Fruit fly (Drosophila melanogaster) whole organism, embryonic: Measurements from ENCODE around the gene CG3349.

Source experiments
- Abd-B ChIP-seq: fragments of 200-800 bp; sonication (Bioruptor generic); optimal IDR thresholded peaks from 2 replicates; lab custom pipeline; 2018; ENCODE audit warnings: missing biosample characterization, mild to moderate bottlenecking, missing genetic modification characterization, moderate library complexity
- Adf1 ChIP-seq: fragments of 200-800 bp; sonication (Bioruptor generic); IDR thresholded peaks from 2 replicates; pipeline ENCODE4 v1.3.6; 2022; ENCODE audit warnings: missing biosample characterization, missing genetic modification characterization
- Aef1 ChIP-seq: fragments of 200-800 bp; sonication (Bioruptor generic); IDR thresholded peaks from 3 replicates; pipeline ENCODE4 v1.3.6; 2022; ENCODE audit warnings: missing biosample characterization, missing genetic modification characterization
- Asciz ChIP-seq: fragments of 200-800 bp; sonication (Bioruptor generic); optimal IDR thresholded peaks from 2 replicates; lab custom pipeline; 2017; ENCODE audit warnings: missing biosample characterization, mild to moderate bottlenecking, missing genetic modification characterization, missing genetic modification reagents
- Atf6 ChIP-seq: fragments of 200-800 bp; sonication (Bioruptor generic); IDR thresholded peaks from 2 replicates; pipeline ENCODE4 v1.3.6; 2022; ENCODE audit warnings: missing biosample characterization, missing genetic modification characterization
- CG10431 ChIP-seq: fragments of 200-800 bp; sonication (Bioruptor generic); optimal IDR thresholded peaks from 3 replicates; lab custom pipeline; 2018; ENCODE audit warnings: missing biosample characterization, mild to moderate bottlenecking, missing genetic modification characterization
- CG10462 ChIP-seq: fragments of 200-800 bp; sonication (Bioruptor generic); optimal IDR thresholded peaks from 2 replicates; lab custom pipeline; 2016; ENCODE audit warnings: missing biosample characterization, missing genetic modification characterization
- CG11696 ChIP-seq: fragments of 200-800 bp; sonication (Bioruptor generic); IDR thresholded peaks from 2 replicates; pipeline ENCODE4 v1.3.6; 2022; ENCODE audit warnings: missing biosample characterization, missing genetic modification characterization
- CG17361 ChIP-seq: fragments of 200-800 bp; sonication (Bioruptor generic); IDR thresholded peaks from 3 replicates; pipeline ENCODE4 v1.3.6; 2022; ENCODE audit warnings: missing biosample characterization, missing genetic modification characterization
- CG18262 ChIP-seq: fragments of 200-800 bp; optimal IDR thresholded peaks from 3 replicates; lab custom pipeline; 2019; ENCODE audit warnings: missing biosample characterization, mild to moderate bottlenecking, missing genetic modification characterization, moderate library complexity
- CG18764 ChIP-seq: fragments of 200-800 bp; sonication (Bioruptor generic); optimal IDR thresholded peaks from 3 replicates; lab custom pipeline; 2016; ENCODE audit warnings: missing biosample characterization, missing genetic modification characterization
- CG4404 ChIP-seq: fragments of 200-800 bp; sonication (Bioruptor generic); IDR thresholded peaks from 2 replicates; pipeline ENCODE4 v1.3.6; 2022; ENCODE audit warnings: missing biosample characterization, missing genetic modification characterization
- CG4617 ChIP-seq: fragments of 200-800 bp; sonication (Bioruptor generic); optimal IDR thresholded peaks from 3 replicates; lab custom pipeline; 2016; ENCODE audit warnings: missing biosample characterization, missing genetic modification characterization, borderline replicate concordance
- CG4730 ChIP-seq: fragments of 200-800 bp; sonication (Bioruptor generic); IDR thresholded peaks from 2 replicates; pipeline ENCODE4 v1.3.6; 2022; ENCODE audit warnings: missing biosample characterization, missing genetic modification characterization
- CG5180 ChIP-seq: fragments of 200-800 bp; sonication (Bioruptor generic); optimal IDR thresholded peaks from 3 replicates; lab custom pipeline; 2017; ENCODE audit warnings: missing biosample characterization, missing genetic modification characterization, mild to moderate bottlenecking, moderate library complexity, missing genetic modification reagents
- CG7556 ChIP-seq: fragments of 200-800 bp; sonication (Bioruptor generic); optimal IDR thresholded peaks from 2 replicates; lab custom pipeline; 2017; ENCODE audit warnings: missing biosample characterization, mild to moderate bottlenecking, missing genetic modification characterization
- E2f2 ChIP-seq: fragments of 200-800 bp; sonication (Bioruptor generic); IDR thresholded peaks from 2 replicates; pipeline ENCODE4 v1.3.6; 2022; ENCODE audit warnings: missing biosample characterization, missing genetic modification characterization
- Eip74EF ChIP-seq, 2 experiments: fragments of 200-800 bp in 1 of 2; fragments of >200 bp in 1 of 2; sonication (Bioruptor generic) in 1 of 2; optimal IDR thresholded peaks; 2 replicates each; lab custom pipeline; 2017 to 2019; ENCODE audit warnings: missing biosample characterization in 2 of 2, missing genetic modification characterization in 2 of 2, mild to moderate bottlenecking in 1 of 2, moderate library complexity in 1 of 2
- Nf-YB ChIP-seq: fragments of 200-800 bp; sonication (Bioruptor generic); optimal IDR thresholded peaks from 3 replicates; lab custom pipeline; 2019; ENCODE audit warnings: missing biosample characterization, mild to moderate bottlenecking, missing genetic modification characterization, moderate library complexity
- Scr ChIP-seq: fragments of 200-800 bp; sonication (Bioruptor generic); IDR thresholded peaks from 2 replicates; pipeline ENCODE4 v1.3.6; 2022; ENCODE audit warnings: missing biosample characterization, missing genetic modification characterization; ENCODE audit not compliant: partially characterized antibody
- Sry-β ChIP-seq: fragments of 200-800 bp; sonication (Bioruptor generic); optimal IDR thresholded peaks from 2 replicates; lab custom pipeline; 2018; ENCODE audit warnings: missing biosample characterization, mild to moderate bottlenecking, missing genetic modification characterization, moderate library complexity
- Xbp1 ChIP-seq: fragments of 200-800 bp; sonication (Bioruptor generic); optimal IDR thresholded peaks from 3 replicates; lab custom pipeline; 2016; ENCODE audit warnings: missing biosample characterization, mild to moderate bottlenecking, missing genetic modification characterization
- YL-1 ChIP-seq: fragments of 200-800 bp; sonication (Bioruptor generic); optimal IDR thresholded peaks from 3 replicates; lab custom pipeline; 2017; ENCODE audit warnings: missing biosample characterization, mild to moderate bottlenecking, missing genetic modification characterization
- al ChIP-seq: fragments of 200-800 bp; sonication (Bioruptor generic); IDR thresholded peaks from 2 replicates; pipeline ENCODE4 v1.3.6; 2022; ENCODE audit warnings: missing biosample characterization, missing genetic modification characterization
- bcd ChIP-seq: fragments of 200-800 bp; sonication (Bioruptor generic); optimal IDR thresholded peaks from 2 replicates; lab custom pipeline; 2017; ENCODE audit warnings: missing biosample characterization, mild to moderate bottlenecking, missing genetic modification characterization
- chif ChIP-seq, 2 experiments: fragments of 200-800 bp; sonication (Bioruptor generic); optimal IDR thresholded peaks; 3 replicates each; lab custom pipeline; 2016; ENCODE audit warnings: missing biosample characterization in 2 of 2, missing genetic modification characterization in 2 of 2
- chm ChIP-seq: fragments of 200-800 bp; sonication (Bioruptor generic); IDR thresholded peaks from 2 replicates; pipeline ENCODE4 v1.3.6; 2022; ENCODE audit warnings: missing biosample characterization, missing genetic modification characterization
- da ChIP-seq: fragments of 200-800 bp; sonication (Bioruptor generic); optimal IDR thresholded peaks from 2 replicates; lab custom pipeline; 2016; ENCODE audit warnings: missing biosample characterization, missing genetic modification characterization
- dan ChIP-seq: fragments of 200-800 bp; sonication (Bioruptor generic); IDR thresholded peaks from 2 replicates; pipeline ENCODE4 v1.3.6; 2022; ENCODE audit warnings: missing biosample characterization, missing genetic modification characterization
- danr ChIP-seq: fragments of 200-800 bp; sonication (Bioruptor generic); IDR thresholded peaks from 2 replicates; pipeline ENCODE4 v1.3.6; 2022; ENCODE audit warnings: missing biosample characterization, missing genetic modification characterization
- disco-r ChIP-seq: fragments of 200-800 bp; sonication (Bioruptor generic); optimal IDR thresholded peaks from 2 replicates; lab custom pipeline; 2016; ENCODE audit warnings: missing biosample characterization, missing genetic modification characterization
- dmrt99B ChIP-seq: fragments of 200-800 bp; sonication (Bioruptor generic); optimal IDR thresholded peaks from 2 replicates; lab custom pipeline; 2018; ENCODE audit warnings: missing biosample characterization, mild to moderate bottlenecking, missing genetic modification characterization, moderate library complexity
- ftz-f1 ChIP-seq: fragments of 200-800 bp; sonication (Bioruptor generic); optimal IDR thresholded peaks from 2 replicates; lab custom pipeline; 2016; ENCODE audit warnings: missing biosample characterization, missing genetic modification characterization
- fu2 ChIP-seq: fragments of 200-800 bp; sonication (Bioruptor generic); optimal IDR thresholded peaks from 2 replicates; lab custom pipeline; 2016; ENCODE audit warnings: missing biosample characterization, missing genetic modification characterization
- gcm2 ChIP-seq: fragments of 200-800 bp; sonication (Bioruptor generic); optimal IDR thresholded peaks from 2 replicates; lab custom pipeline; 2016; ENCODE audit warnings: missing biosample characterization, missing genetic modification characterization
- gsb ChIP-seq: fragments of 200-800 bp; sonication (Bioruptor generic); IDR thresholded peaks from 2 replicates; pipeline ENCODE4 v1.3.6; 2022; ENCODE audit warnings: missing biosample characterization, missing genetic modification characterization
- hbn ChIP-seq: fragments of 200-800 bp; sonication (Bioruptor generic); IDR thresholded peaks from 2 replicates; pipeline ENCODE4 v1.3.6; 2022; ENCODE audit warnings: missing biosample characterization, missing genetic modification characterization; ENCODE audit not compliant: partially characterized antibody
- insv ChIP-seq, 2 experiments: fragments of 200-800 bp; sonication (Bioruptor generic); optimal IDR thresholded peaks; 3 replicates each; lab custom pipeline; 2016 to 2018; ENCODE audit warnings: missing biosample characterization in 2 of 2, missing genetic modification characterization in 2 of 2
- ken ChIP-seq: fragments of 200-800 bp; sonication (Bioruptor generic); IDR thresholded peaks from 3 replicates; pipeline ENCODE4 v1.3.6; 2022; ENCODE audit warnings: missing biosample characterization, missing genetic modification characterization
- lab ChIP-seq: fragments of 200-800 bp; sonication (Bioruptor generic); optimal IDR thresholded peaks from 3 replicates; lab custom pipeline; 2017; ENCODE audit warnings: missing biosample characterization, missing genetic modification characterization, mild to moderate bottlenecking, moderate library complexity, missing genetic modification reagents
- lmd ChIP-seq: fragments of 200-800 bp; sonication (Bioruptor generic); IDR thresholded peaks from 2 replicates; pipeline ENCODE4 v1.3.6; 2022; ENCODE audit warnings: missing biosample characterization, missing genetic modification characterization
- lov ChIP-seq, 2 experiments: fragments of 200-800 bp in 1 of 2; fragments of >200 bp in 1 of 2; sonication (Bioruptor generic) in 1 of 2; IDR thresholded peaks in 1 of 2; optimal IDR thresholded peaks in 1 of 2; 2 replicates in 1 of 2; 3 replicates in 1 of 2; pipeline versions ENCODE4 v1.3.6 to Lab custom; 2017 to 2022; ENCODE audit warnings: missing biosample characterization in 1 of 2, missing genetic modification characterization in 1 of 2
- maf-S ChIP-seq: fragments of 200-800 bp; sonication (Bioruptor generic); optimal IDR thresholded peaks from 2 replicates; lab custom pipeline; 2016; ENCODE audit warnings: missing biosample characterization, missing genetic modification characterization
- p53 ChIP-seq: fragments of 200-800 bp; sonication (Bioruptor generic); optimal IDR thresholded peaks from 2 replicates; lab custom pipeline; 2016; ENCODE audit warnings: missing biosample characterization, missing genetic modification characterization
- pb ChIP-seq: fragments of 200-800 bp; sonication (Bioruptor generic); optimal IDR thresholded peaks from 3 replicates; lab custom pipeline; 2016; ENCODE audit warnings: missing biosample characterization, missing genetic modification characterization
- salm ChIP-seq: fragments of 200-800 bp; sonication (Bioruptor generic); optimal IDR thresholded peaks from 2 replicates; lab custom pipeline; 2018; ENCODE audit warnings: missing biosample characterization, mild to moderate bottlenecking, missing genetic modification characterization
- sim ChIP-seq: fragments of 200-800 bp; sonication (Bioruptor generic); IDR thresholded peaks from 2 replicates; pipeline ENCODE4 v1.3.6; 2022; ENCODE audit warnings: missing biosample characterization, missing genetic modification characterization
- so ChIP-seq: fragments of 200-800 bp; sonication (Bioruptor generic); IDR thresholded peaks from 3 replicates; pipeline ENCODE4 v1.3.6; 2022; ENCODE audit warnings: missing biosample characterization, missing genetic modification characterization
- trem ChIP-seq: fragments of 200-800 bp; optimal IDR thresholded peaks from 3 replicates; lab custom pipeline; 2019; ENCODE audit warnings: missing biosample characterization, mild to moderate bottlenecking, missing genetic modification characterization, moderate library complexity
- tx ChIP-seq: fragments of 200-800 bp; sonication (Bioruptor generic); optimal IDR thresholded peaks from 2 replicates; lab custom pipeline; 2016; ENCODE audit warnings: missing biosample characterization, missing genetic modification characterization
- zf30C ChIP-seq: fragments of 200-800 bp; sonication (Bioruptor generic); optimal IDR thresholded peaks from 3 replicates; lab custom pipeline; 2018; ENCODE audit warnings: missing biosample characterization, mild to moderate bottlenecking, missing genetic modification characterization

Gene CG3349

dm6 chr3L:14982675-14983084, 3.3 kb downstream of the CG3349 start, which contains the start of gene CG5114:
CG5114 (plus strand) TSS chr3L:14982835.
- TF ChIP-seq Scr (GFP tag; lab: Robert Waterston, UW) (peak; percentile 88), Sry-β (GFP tag; lab: Kevin White, UChicago) (no peak), al (GFP tag; lab: Robert Waterston, UW) (peak; percentile 17; the same call in 1 of the 2 replicates), chm (GFP tag; lab: Robert Waterston, UW) (no peak), zf30C (GFP tag; lab: Kevin White, UChicago) (peak; percentile 24), CG11696 (GFP tag; lab: Robert Waterston, UW) (no peak), lmd (GFP tag; lab: Robert Waterston, UW) (peak; percentile 22; the same call in 1 of the 2 replicates), Atf6 (0 out of 2 replicates have a peak, but pooled peaks have one; percentile 26), CG18764 (no peak), pb (GFP tag; lab: Kevin White, UChicago) (no peak), CG10462 (no peak), Asciz (no peak), CG7556 (GFP tag; lab: Kevin White, UChicago) (peak; percentile 6), so (no peak), trem (tag; lab: Kevin White, UChicago) (peak; percentile 86), Adf1 (no peak), Nf-YB (GFP tag; lab: Kevin White, UChicago) (no peak), Aef1 (GFP tag; lab: Robert Waterston, UW) (no peak), chif (GFP tag; optimal IDR thresholded peaks at IDR 0.05; lab: Kevin White, UChicago) (peak; percentile 25 to 51), CG5180 (GFP tag; lab: Kevin White, UChicago) (no peak), lab (GFP tag; lab: Kevin White, UChicago) (peak; percentile 65), gcm2 (GFP tag; lab: Kevin White, UChicago) (peak; percentile 34), dan (GFP tag; lab: Robert Waterston, UW) (no peak), p53 (GFP tag; lab: Kevin White, UChicago) (peak; percentile 56), ftz-f1 (peak; percentile 46), Abd-B (GFP tag; lab: Kevin White, UChicago) (peak; percentile 46), danr (GFP tag; lab: Robert Waterston, UW) (no peak), da (GFP tag; lab: Kevin White, UChicago) (no peak), gsb (no peak), maf-S (peak; percentile 25), sim (no peak), dmrt99B (no peak), YL-1 (peak; percentile 83), salm (tag; lab: Kevin White, UChicago) (no peak), Eip74EF (GFP tag; optimal IDR thresholded peaks at IDR 0.05; lab: Kevin White, UChicago) (no peak), CG18262 (tag; lab: Kevin White, UChicago) (peak; percentile 29), bcd (GFP tag; lab: Kevin White, UChicago) (no peak), insv (GFP tag; optimal IDR thresholded peaks at IDR 0.05; lab: Kevin White, UChicago) (peak in 1 of 2 experiments; percentile 23), fu2 (peak; percentile 24), ken (GFP tag; lab: Robert Waterston, UW) (0 out of 3 replicates have a peak, but pooled peaks have one; percentile 39), lov (optimal IDR thresholded peaks at IDR 0.05; lab: Kevin White, UChicago) (no peak), lov (GFP tag; IDR thresholded peaks at IDR 0.05; lab: Robert Waterston, UW) (no peak), CG10431 (GFP tag; lab: Kevin White, UChicago) (no peak), CG4617 (GFP tag; lab: Kevin White, UChicago) (peak; percentile 66), CG4404 (GFP tag; lab: Robert Waterston, UW) (no peak), E2f2 (GFP tag; lab: Robert Waterston, UW) (peak; percentile 100), hbn (GFP tag; lab: Robert Waterston, UW) (peak; percentile 93), CG17361 (GFP tag; lab: Robert Waterston, UW) (peak; percentile 28; the same call in 1 of the 3 replicates), disco-r (GFP tag; lab: Kevin White, UChicago) (no peak), tx (GFP tag; lab: Kevin White, UChicago) (peak; percentile 43), Xbp1 (peak; percentile 62), CG4730 (no peak)
